Worm (Caenorhabditis elegans) whole organism, L4/young adult: ENCODE results near the gene Y43B11AR.1.

ENCODE experiments used
- W03F9.2 ChIP-seq: fragments of 150-350 bp; optimal IDR thresholded peaks from 2 replicates; lab custom pipeline; 2014; ENCODE audit warnings: missing biosample characterization, missing genetic modification characterization
- dao-5 ChIP-seq: sonication (generic microtip); optimal IDR thresholded peaks from 2 replicates; lab custom pipeline; 2016; ENCODE audit warnings: missing genotype, missing genetic modification characterization, moderate library complexity, missing compliant biosample characterization
- him-1 ChIP-seq: sonication (generic microtip); optimal IDR thresholded peaks from 2 replicates; lab custom pipeline; 2016; ENCODE audit warnings: missing genotype, missing genetic modification reagents, missing genetic modification characterization, missing compliant biosample characterization

DNA sequence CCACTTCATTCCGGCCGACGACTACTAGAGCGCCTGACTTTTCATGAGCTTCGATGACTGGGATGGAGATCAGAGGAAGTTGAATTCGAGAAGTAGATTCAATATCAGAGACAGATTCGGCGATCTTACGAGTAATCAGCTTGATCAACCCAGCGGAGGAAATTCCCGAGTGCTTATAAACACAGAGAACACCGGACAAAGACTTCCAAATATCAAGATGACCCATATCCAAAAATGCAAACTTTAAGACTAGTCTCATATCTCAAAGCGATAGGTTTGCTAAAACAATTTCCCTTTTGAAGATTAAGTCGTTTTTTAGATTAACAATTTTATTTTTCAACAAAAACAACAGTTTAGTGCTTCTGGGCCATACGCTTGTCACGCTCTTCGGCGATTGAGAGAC lies 2.1 kb downstream of the Y43B11AR.1 start, which contains the start of gene Y43B11AR.3:
- TF ChIP-seq him-1 (tag; lab: Kevin White, UChicago) (no peak), W03F9.2 (tag; lab: Kevin White, UChicago) (peak; percentile 3), dao-5 (tag; lab: Kevin White, UChicago) (peak; percentile 62)
